Fruit fly (Drosophila melanogaster) whole organism, wandering third instar larva: Measurements from ENCODE around the gene CG16986.

ENCODE experiments used
- Abd-B ChIP-seq: fragments of >200 bp; optimal IDR thresholded peaks from 2 replicates; lab custom pipeline; 2017; ENCODE audit warnings: missing biosample characterization, missing genetic modification characterization
- CrebA ChIP-seq: fragments of 200-800 bp; sonication (Bioruptor generic); optimal IDR thresholded peaks from 2 replicates; lab custom pipeline; 2016; ENCODE audit warnings: missing biosample characterization, mild to moderate bottlenecking, missing genetic modification characterization, borderline replicate concordance
- Dfd ChIP-seq: fragments of >200 bp; optimal IDR thresholded peaks from 2 replicates; lab custom pipeline; 2017; ENCODE audit warnings: missing biosample characterization, missing genetic modification characterization
- Hnf4 ChIP-seq: fragments of 200-800 bp; sonication (Bioruptor generic); optimal IDR thresholded peaks from 2 replicates; lab custom pipeline; 2016; ENCODE audit warnings: missing biosample characterization, mild to moderate bottlenecking, missing genetic modification characterization
- OdsH ChIP-seq: fragments of 200-800 bp; sonication (Bioruptor generic); optimal IDR thresholded peaks from 2 replicates; lab custom pipeline; 2016; ENCODE audit warnings: missing biosample characterization, mild to moderate bottlenecking, missing genetic modification characterization
- Rel ChIP-seq, 2 experiments: fragments of 200-800 bp; sonication (Bioruptor generic) in 1 of 2; optimal IDR thresholded peaks; 2 replicates in 1 of 2; 3 replicates in 1 of 2; lab custom pipeline; 2016 to 2019; ENCODE audit warnings: mild to moderate bottlenecking in 2 of 2, missing biosample characterization in 2 of 2, missing genetic modification characterization in 2 of 2, moderate library complexity in 1 of 2
- br ChIP-seq: fragments of 200-800 bp; sonication (Bioruptor generic); optimal IDR thresholded peaks from 2 replicates; lab custom pipeline; 2016; ENCODE audit warnings: missing biosample characterization, missing genetic modification characterization
- brk ChIP-seq: fragments of 200-800 bp; sonication (Bioruptor generic); optimal IDR thresholded peaks from 2 replicates; lab custom pipeline; 2016; ENCODE audit warnings: missing biosample characterization, mild to moderate bottlenecking, missing genetic modification characterization
- ey ChIP-seq: fragments of 200-800 bp; sonication (Bioruptor generic); optimal IDR thresholded peaks from 2 replicates; lab custom pipeline; 2016; ENCODE audit warnings: missing biosample characterization, missing genetic modification characterization
- h ChIP-seq: fragments of 200-800 bp; sonication (Bioruptor generic); optimal IDR thresholded peaks from 3 replicates; lab custom pipeline; 2016; ENCODE audit warnings: missing biosample characterization, mild to moderate bottlenecking, missing genetic modification characterization
- jim ChIP-seq: fragments of 175-275, 200-325 bp; sonication (Bioruptor generic); optimal IDR thresholded peaks from 2 replicates; lab custom pipeline; 2016; ENCODE audit warnings: missing biosample characterization, mild to moderate bottlenecking, missing genetic modification characterization
- lola ChIP-seq: fragments of >200 bp; optimal IDR thresholded peaks from 2 replicates; lab custom pipeline; 2017; ENCODE audit warnings: missing biosample characterization, missing genetic modification characterization
- psq ChIP-seq: fragments of 200-800 bp; sonication (Bioruptor generic); optimal IDR thresholded peaks from 3 replicates; lab custom pipeline; 2017; ENCODE audit warnings: missing biosample characterization, mild to moderate bottlenecking, missing genetic modification characterization, moderate library complexity
- usp ChIP-seq: fragments of >200 bp; optimal IDR thresholded peaks from 2 replicates; lab custom pipeline; 2017; ENCODE audit warnings: missing biosample characterization, missing genetic modification characterization

dm6 chr3L:2555670-2556069 lies 44.5 kb upstream of the CG16986 start:
- TF ChIP-seq CrebA (GFP tag; lab: Kevin White, UChicago) (no peak), Abd-B (GFP tag; lab: Kevin White, UChicago) (no peak), Dfd (GFP tag; lab: Kevin White, UChicago) (no peak), Hnf4 (GFP tag; lab: Kevin White, UChicago) (no peak), ey (GFP tag; lab: Kevin White, UChicago) (no peak), jim (no peak), psq (GFP tag; lab: Kevin White, UChicago) (no peak), lola (GFP tag; lab: Kevin White, UChicago) (no peak), OdsH (GFP tag; lab: Kevin White, UChicago) (no peak), br (GFP tag; lab: Kevin White, UChicago) (no peak), Rel (GFP tag; optimal IDR thresholded peaks at IDR 0.05; lab: Kevin White, UChicago) (no peak), Rel (tag; optimal IDR thresholded peaks at IDR 0.05; lab: Kevin White, UChicago) (no peak), brk (GFP tag; lab: Kevin White, UChicago) (no peak), usp (GFP tag; lab: Kevin White, UChicago) (no peak), h (GFP tag; lab: Kevin White, UChicago) (no peak)
